Worm (Caenorhabditis elegans): ENCODE data around the gene pld-1.

DNA sequence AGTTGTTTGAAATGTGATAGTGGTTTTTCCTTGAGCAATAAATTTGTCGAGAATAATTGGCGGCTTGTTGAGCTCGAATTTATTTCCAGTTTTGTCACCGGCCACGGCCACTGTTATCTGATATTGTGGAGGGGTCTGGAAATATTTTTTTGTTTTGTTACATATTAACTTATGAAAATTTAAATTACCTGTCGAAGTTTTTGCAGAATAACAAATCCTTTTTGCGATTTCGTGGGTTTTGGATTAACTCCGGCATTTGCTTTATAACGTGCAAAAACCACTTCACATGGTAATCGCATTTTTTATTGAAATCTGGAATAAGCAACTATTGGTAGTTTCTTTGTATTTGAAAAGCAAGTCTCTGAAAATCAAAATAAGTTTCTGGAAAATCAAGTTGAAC, 55.4 kb downstream of the pld-1 start, which contains the start of gene lrr-1:
- TF ChIP-seq him-1 (tag; optimal IDR thresholded peaks at IDR 0.05) (no peak), dao-5 (tag; optimal IDR thresholded peaks at IDR 0.05) (no peak)
